Worm (Caenorhabditis elegans) whole organism, late embryonic: ENCODE results near the gene cfp-1.

ENCODE experiments used
- ama-1 ChIP-seq: fragments of 150-350 bp; optimal IDR thresholded peaks from 2 replicates; lab custom pipeline; 2014
- ceh-18 ChIP-seq: sonication (generic microtip); optimal IDR thresholded peaks from 2 replicates; lab custom pipeline; 2016; ENCODE audit warnings: missing genetic modification characterization, missing compliant biosample characterization
- ceh-2 ChIP-seq: sonication (generic microtip); optimal IDR thresholded peaks from 2 replicates; lab custom pipeline; 2016; ENCODE audit warnings: missing genotype, missing genetic modification characterization, missing compliant biosample characterization
- dmd-4 ChIP-seq: sonication (generic microtip); optimal IDR thresholded peaks from 2 replicates; lab custom pipeline; 2016; ENCODE audit warnings: borderline replicate concordance, missing genetic modification characterization, missing compliant biosample characterization
- fkh-10 ChIP-seq: fragments of 150-350 bp; optimal IDR thresholded peaks from 2 replicates; lab custom pipeline; 2014; ENCODE audit warnings: missing biosample characterization, missing genetic modification reagents, missing genetic modification characterization
- hlh-15 ChIP-seq: sonication (generic microtip); optimal IDR thresholded peaks from 2 replicates; lab custom pipeline; 2016; ENCODE audit warnings: missing genetic modification characterization, missing compliant biosample characterization
- lim-6 ChIP-seq: sonication (generic microtip); optimal IDR thresholded peaks from 2 replicates; lab custom pipeline; 2016; ENCODE audit warnings: missing genetic modification characterization, missing compliant biosample characterization
- nfya-1 ChIP-seq: sonication (generic microtip); optimal IDR thresholded peaks from 2 replicates; lab custom pipeline; 2017; ENCODE audit warnings: missing genetic modification characterization, mild to moderate bottlenecking, missing compliant biosample characterization, antibody characterized with exemption, moderate library complexity
- odd-2 ChIP-seq: sonication (generic microtip); optimal IDR thresholded peaks from 2 replicates; lab custom pipeline; 2017; ENCODE audit warnings: antibody characterized with exemption, mild to moderate bottlenecking, missing genetic modification characterization, missing compliant biosample characterization
- sox-4 ChIP-seq: sonication (generic microtip); optimal IDR thresholded peaks from 2 replicates; lab custom pipeline; 2017; ENCODE audit warnings: mild to moderate bottlenecking, missing genetic modification characterization, inconsistent platforms, missing compliant biosample characterization

DNA sequence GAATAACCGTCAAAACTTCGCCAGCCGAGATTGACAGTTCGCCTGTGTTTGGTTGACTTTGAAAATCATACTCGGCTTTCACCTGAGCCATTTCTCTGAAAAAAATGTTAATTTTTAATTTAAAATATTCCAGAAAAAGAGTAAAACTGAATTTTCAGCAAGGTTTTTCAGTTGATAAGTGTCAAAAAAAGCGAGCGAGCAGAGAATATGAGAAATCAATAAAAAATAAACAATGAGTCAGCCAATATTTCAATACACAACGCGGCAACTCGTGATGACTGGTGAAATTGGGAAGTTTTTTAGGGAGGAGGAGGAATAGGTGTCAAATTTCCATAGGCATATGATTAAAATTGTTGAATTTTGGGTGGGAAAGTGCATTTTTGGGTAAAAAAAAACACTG, 7.5 kb upstream of the cfp-1 start, which contains the start of gene lst-4:
- TF ChIP-seq ama-1 (lab: Kevin White, UChicago) (no peak), hlh-15 (tag; lab: Kevin White, UChicago) (no peak), odd-2 (no peak), fkh-10 (GFP tag; lab: Kevin White, UChicago) (no peak), ceh-18 (tag; lab: Kevin White, UChicago) (no peak), nfya-1 (tag; lab: Kevin White, UChicago) (no peak), lim-6 (tag; lab: Kevin White, UChicago) (no peak), ceh-2 (tag; lab: Kevin White, UChicago) (no peak), sox-4 (tag; lab: Kevin White, UChicago) (no peak), dmd-4 (tag; lab: Kevin White, UChicago) (no peak)
